Worm (Caenorhabditis elegans) whole organism, L3 larva: ENCODE results near the gene csp-1.

Experiments
- R02D3.7 ChIP-seq: fragments of 150-350 bp; optimal IDR thresholded peaks from 2 replicates; lab custom pipeline; 2014; ENCODE audit warnings: missing biosample characterization, missing genetic modification characterization
- ama-1 ChIP-seq: fragments of 150-350 bp; optimal IDR thresholded peaks from 2 replicates; lab custom pipeline; 2018
- elt-1 ChIP-seq: fragments of 150-350 bp; optimal IDR thresholded peaks from 2 replicates; lab custom pipeline; 2014; ENCODE audit warnings: missing biosample characterization, missing genetic modification characterization
- elt-2 ChIP-seq: sonication (generic microtip); optimal IDR thresholded peaks from 2 replicates; lab custom pipeline; 2016; ENCODE audit warnings: missing genetic modification reagents, mild to moderate bottlenecking, missing genetic modification characterization, missing compliant biosample characterization
- fos-1 ChIP-seq: fragments of 150-350 bp; optimal IDR thresholded peaks from 2 replicates; lab custom pipeline; 2014; ENCODE audit warnings: missing biosample characterization, missing genetic modification characterization
- jun-1 ChIP-seq: fragments of 150-350 bp; optimal IDR thresholded peaks from 2 replicates; lab custom pipeline; 2014; ENCODE audit warnings: missing biosample characterization, missing genetic modification reagents, missing genetic modification characterization
- lin-15B ChIP-seq: fragments of 150-350 bp; optimal IDR thresholded peaks from 2 replicates; lab custom pipeline; 2014; ENCODE audit warnings: missing biosample characterization, missing genetic modification characterization
- lin-39 ChIP-seq: fragments of 150-350 bp; optimal IDR thresholded peaks from 2 replicates; lab custom pipeline; 2018; ENCODE audit warnings: missing biosample characterization, missing genetic modification reagents, missing genetic modification characterization
- nhr-11 ChIP-seq: fragments of 150-350 bp; optimal IDR thresholded peaks from 2 replicates; lab custom pipeline; 2014; ENCODE audit warnings: missing biosample characterization, missing genetic modification characterization
- nhr-237 ChIP-seq: fragments of 150-350 bp; optimal IDR thresholded peaks from 2 replicates; lab custom pipeline; 2014; ENCODE audit warnings: missing biosample characterization, missing genetic modification characterization
- skn-1 ChIP-seq: fragments of 150-350 bp; optimal IDR thresholded peaks from 2 replicates; lab custom pipeline; 2014; ENCODE audit warnings: missing biosample characterization, missing genetic modification characterization
- tbx-2 ChIP-seq: sonication (generic microtip); optimal IDR thresholded peaks from 2 replicates; lab custom pipeline; 2016; ENCODE audit warnings: mild to moderate bottlenecking, missing genetic modification characterization, missing compliant biosample characterization
- unc-39 ChIP-seq: sonication (generic microtip); optimal IDR thresholded peaks from 4 replicates; lab custom pipeline; 2017; ENCODE audit warnings: missing biosample characterization, missing genetic modification characterization
- ztf-11 ChIP-seq: fragments of 150-350 bp; optimal IDR thresholded peaks from 2 replicates; lab custom pipeline; 2014; ENCODE audit warnings: missing biosample characterization, missing genetic modification characterization

DNA sequence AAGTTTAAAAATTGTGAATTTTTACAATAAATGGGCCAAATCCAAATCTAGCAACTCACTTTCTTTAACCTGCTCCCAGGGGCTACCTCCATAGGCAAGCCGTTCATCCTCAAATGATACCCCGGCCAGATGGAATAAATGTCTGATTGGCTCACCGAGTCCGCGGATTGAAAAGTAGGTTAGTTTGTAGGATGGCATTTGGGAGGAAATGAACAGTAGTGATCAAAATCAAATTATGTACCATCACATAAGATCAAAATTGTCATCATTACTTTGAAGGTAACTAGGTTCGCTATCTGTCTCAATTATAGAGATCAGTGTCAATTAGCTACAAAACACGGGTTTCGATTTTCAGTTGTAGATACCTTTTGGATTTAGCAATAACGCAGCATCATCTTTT is 29.7 kb downstream of the csp-1 start, which contains the start of the genes gst-17 and gst-18:
- TF ChIP-seq nhr-11 (tag; lab: Kevin White, UChicago) = no peak
- TF ChIP-seq R02D3.7 = no peak
- TF ChIP-seq ama-1 = no peak
- TF ChIP-seq skn-1 (tag; lab: Kevin White, UChicago) = no peak
- no peak for TF ChIP-seq tbx-2 (tag; lab: Kevin White, UChicago)
- TF ChIP-seq elt-1 (tag; lab: Kevin White, UChicago) = no peak
- no peak for TF ChIP-seq ztf-11 (tag; lab: Kevin White, UChicago)
- no peak for TF ChIP-seq fos-1 (tag; lab: Kevin White, UChicago)
- no peak for TF ChIP-seq lin-39 (tag; lab: Kevin White, UChicago)
- no peak for TF ChIP-seq nhr-237 (tag; lab: Kevin White, UChicago)
- no peak for TF ChIP-seq unc-39 (tag; lab: Kevin White, UChicago)
- TF ChIP-seq elt-2 = no peak
- no peak for TF ChIP-seq lin-15B (tag; lab: Kevin White, UChicago)
- no peak for TF ChIP-seq jun-1 (tag; lab: Kevin White, UChicago)
